Worm (Caenorhabditis elegans) whole organism, young adult: Measurements from ENCODE around the gene F37H8.6.

Experiments used
- B0019.2 ChIP-seq: fragments of 200-800 bp; sonication (Bioruptor generic); conservative IDR thresholded peaks from 2 replicates; pipeline ENCODE4 v1.3.6; 2022; ENCODE audit warnings: missing genetic modification reagents, missing genetic modification characterization, missing compliant biosample characterization
- atf-7 ChIP-seq: sonication (generic microtip); optimal IDR thresholded peaks from 2 replicates; lab custom pipeline; 2017; ENCODE audit warnings: mild to moderate bottlenecking, missing genetic modification characterization, missing compliant biosample characterization
- ceh-100 ChIP-seq: fragments of 200-800 bp; sonication (Bioruptor generic); IDR thresholded peaks from 2 replicates; pipeline ENCODE4 v1.3.6; 2022; ENCODE audit warnings: missing genetic modification reagents, missing genetic modification characterization, missing compliant biosample characterization
- ets-4 ChIP-seq: fragments of 200-800 bp; sonication (Bioruptor generic); optimal IDR thresholded peaks from 2 replicates; lab custom pipeline; 2018; ENCODE audit warnings: mild to moderate bottlenecking, missing genetic modification characterization, missing compliant biosample characterization
- him-1 ChIP-seq: sonication (generic microtip); optimal IDR thresholded peaks from 2 replicates; lab custom pipeline; 2016; ENCODE audit warnings: missing genotype, missing genetic modification reagents, missing genetic modification characterization, missing compliant biosample characterization
- let-526 ChIP-seq: fragments of 200-800 bp; sonication (Bioruptor generic); IDR thresholded peaks from 2 replicates; pipeline ENCODE4 v1.3.6; 2022; ENCODE audit warnings: missing genetic modification reagents, missing genetic modification characterization, missing compliant biosample characterization
- let-607 ChIP-seq, 2 experiments: fragments of 200-800 bp in 1 of 2; sonication (Bioruptor generic) in 1 of 2; sonication (generic microtip) in 1 of 2; optimal IDR thresholded peaks; 2 replicates each; lab custom pipeline; 2016 to 2018; ENCODE audit warnings: mild to moderate bottlenecking in 2 of 2, missing compliant biosample characterization in 2 of 2, missing genetic modification characterization in 2 of 2, moderate library complexity in 2 of 2, missing genotype in 1 of 2
- lin-26 ChIP-seq: fragments of 200-800 bp; sonication (Bioruptor generic); IDR thresholded peaks from 2 replicates; pipeline ENCODE4 v1.3.6; 2022; ENCODE audit warnings: missing genetic modification reagents, missing genetic modification characterization, missing compliant biosample characterization
- mel-28 ChIP-seq: sonication (generic microtip); optimal IDR thresholded peaks from 2 replicates; lab custom pipeline; 2016; ENCODE audit warnings: borderline replicate concordance, mild to moderate bottlenecking, missing genetic modification characterization, missing compliant biosample characterization
- nhr-120 ChIP-seq: fragments of 200-800 bp; sonication (Bioruptor generic); IDR thresholded peaks from 2 replicates; pipeline ENCODE4 v1.3.6; 2022; ENCODE audit warnings: missing genetic modification characterization, missing compliant biosample characterization
- snpc-3.4 ChIP-seq: sonication (generic microtip); optimal IDR thresholded peaks from 2 replicates; lab custom pipeline; 2017; ENCODE audit warnings: missing genetic modification characterization, mild to moderate bottlenecking, missing compliant biosample characterization, antibody characterized with exemption, moderate library complexity, missing genotype, missing genetic modification reagents
- somi-1 ChIP-seq: fragments of 200-800 bp; sonication (Bioruptor generic); optimal IDR thresholded peaks from 2 replicates; lab custom pipeline; 2018; ENCODE audit warnings: mild to moderate bottlenecking, missing genetic modification characterization, missing compliant biosample characterization
- unc-62 ChIP-seq: fragments of 150-350 bp; optimal IDR thresholded peaks from 2 replicates; lab custom pipeline; 2014; ENCODE audit warnings: missing biosample characterization, missing genetic modification reagents, missing genetic modification characterization

DNA sequence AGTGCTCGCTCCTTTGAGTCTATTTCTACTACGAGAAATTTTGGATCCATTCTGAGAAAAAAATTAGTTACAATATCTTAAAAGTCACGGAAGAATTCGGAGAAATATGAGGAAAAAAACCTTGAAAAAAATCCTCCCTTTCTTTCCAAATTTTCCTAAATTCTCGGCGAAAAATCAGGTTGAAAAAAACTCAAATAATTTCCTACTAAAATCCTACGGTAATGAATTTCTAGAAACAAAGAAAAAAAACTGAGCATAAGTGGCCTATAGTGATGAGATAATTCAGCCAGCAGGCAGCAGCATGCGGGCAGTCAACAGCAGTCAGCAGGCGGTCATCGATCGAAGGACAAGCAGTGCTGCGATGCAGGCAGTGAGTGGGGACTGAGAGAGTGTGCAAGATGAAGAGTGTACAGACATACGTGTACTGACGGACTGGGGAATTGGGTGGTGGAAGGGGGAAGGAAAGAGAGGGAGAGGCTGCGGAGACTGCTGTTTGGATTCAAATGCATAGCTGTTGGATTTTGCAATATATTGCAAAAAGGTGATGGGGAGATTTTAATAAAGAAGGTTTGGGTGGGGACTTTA is 7.6 kb upstream of the F37H8.6 start, which contains the start of gene lir-3:
- TF ChIP-seq lin-26 (GFP tag; lab: Robert Waterston, UW): no peak
- TF ChIP-seq unc-62 (GFP tag; lab: Kevin White, UChicago): no peak
- TF ChIP-seq let-607 (tag; optimal IDR thresholded peaks at IDR 0.05; lab: Kevin White, UChicago): no peak
- TF ChIP-seq atf-7 (tag; lab: Kevin White, UChicago): no peak
- TF ChIP-seq B0019.2 (GFP tag; lab: Robert Waterston, UW): no peak
- TF ChIP-seq nhr-120 (GFP tag; lab: Robert Waterston, UW): no peak
- TF ChIP-seq mel-28 (tag; lab: Kevin White, UChicago): no peak
- no peak for TF ChIP-seq him-1
- TF ChIP-seq ets-4: no peak
- no peak for TF ChIP-seq somi-1 (GFP tag; lab: Kevin White, UChicago)
- TF ChIP-seq ceh-100: no peak
- no peak for TF ChIP-seq let-526 (GFP tag; lab: Robert Waterston, UW)
- TF ChIP-seq snpc-3.4 (tag; lab: Kevin White, UChicago): no peak
